Fruit fly (Drosophila melanogaster): ENCODE results near the gene Zaf1.

DNA sequence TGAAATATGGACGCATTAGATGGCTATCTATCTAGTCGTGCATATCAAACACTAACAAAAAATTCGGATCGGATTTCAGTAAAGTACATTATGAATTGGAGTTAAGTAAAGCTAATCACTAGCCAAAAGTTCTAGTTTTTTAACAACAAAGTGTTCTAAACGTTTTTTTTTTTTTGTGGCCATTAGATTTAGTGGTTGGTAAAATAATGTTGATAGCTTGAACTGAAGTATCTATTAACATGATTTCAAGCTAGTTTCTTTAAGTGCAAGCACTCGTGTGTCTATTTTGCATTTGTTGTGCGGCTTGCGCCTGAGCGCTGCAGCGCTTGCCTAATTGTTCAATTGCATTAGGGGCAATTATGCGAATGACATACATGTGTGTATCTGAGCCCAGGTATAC, 37.2 kb upstream of the Zaf1 start:
- TF ChIP-seq CG8478 (optimal IDR thresholded peaks at IDR 0.05) (no peak), CTCF (optimal IDR thresholded peaks at IDR 0.05) (no peak)

Data from S2 (cell line).